Worm (Caenorhabditis elegans): Measurements from ENCODE around the gene dsl-7.

The dsl-7 gene

DNA sequence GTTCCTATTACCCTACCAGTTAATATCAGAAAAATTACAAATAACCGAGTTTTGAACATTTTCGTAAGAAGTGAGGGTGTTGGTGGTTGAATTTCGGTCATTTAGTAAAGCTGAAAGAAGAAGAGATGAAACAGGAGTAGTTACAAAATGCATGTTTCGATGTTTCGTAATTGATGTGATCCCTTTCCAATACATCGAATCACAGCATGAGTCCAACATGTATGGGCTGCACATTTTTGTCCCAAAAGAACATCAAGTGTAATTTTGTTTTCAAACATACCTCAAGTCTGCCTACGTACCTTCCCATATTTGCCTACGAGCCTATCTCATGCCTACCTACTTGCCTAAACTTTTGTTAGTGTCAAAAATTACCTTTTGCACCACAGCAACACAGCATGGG lies 43.5 kb downstream of the dsl-7 start, which contains the start of gene W07G4.2:
TSS of gene W07G4.2 (minus strand) at position 101 of the 400 bp plus-strand sequence.
- TF ChIP-seq B0310.2 (tag; optimal IDR thresholded peaks at IDR 0.05) (no peak), tbx-37 (GFP tag; conservative IDR thresholded peaks at IDR 0.05) (no peak), F13C5.2 (tag; optimal IDR thresholded peaks at IDR 0.05) (no peak), sea-1 (GFP tag; conservative IDR thresholded peaks at IDR 0.05) (no peak), hmg-4 (GFP tag; optimal IDR thresholded peaks at IDR 0.05) (no peak), tra-4 (tag; optimal IDR thresholded peaks at IDR 0.05) (no peak), aly-1 (tag; optimal IDR thresholded peaks at IDR 0.05) (no peak)

DNA sequence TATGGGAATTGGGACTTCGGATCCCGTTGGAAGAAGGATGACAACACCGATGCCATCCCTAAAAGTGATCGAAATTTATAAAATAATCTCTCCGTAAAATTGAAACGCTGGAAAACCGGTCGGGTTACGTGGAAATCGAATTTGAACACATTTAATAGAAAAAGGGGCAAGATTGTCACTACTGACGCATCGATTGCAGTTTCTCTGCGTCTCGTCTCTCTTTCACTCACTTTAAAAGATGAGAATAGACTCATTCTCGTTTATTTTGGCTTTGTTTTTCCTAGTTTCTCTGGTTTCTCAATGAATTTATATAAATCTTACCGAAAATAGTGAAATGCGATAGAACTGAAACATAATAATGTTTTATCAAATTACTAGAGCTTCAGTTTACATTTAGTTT lies 48.7 kb downstream of the dsl-7 start, which contains the start of gene scyl-1:
TSS of gene scyl-1 (minus strand) at position 56 of the 400 bp plus-strand sequence.
- TF ChIP-seq tbx-37 (GFP tag; conservative IDR thresholded peaks at IDR 0.05) (0 out of 2 replicates have a peak, but pooled peaks have one; percentile 16), hmbx-1 (tag; optimal IDR thresholded peaks at IDR 0.05) (no peak), pes-1 (GFP tag; IDR thresholded peaks at IDR 0.05) (no peak), flt-1 (GFP tag; IDR thresholded peaks at IDR 0.05) (peak; percentile 31; the same call in 1 of the 2 replicates), ceh-36 (tag; optimal IDR thresholded peaks at IDR 0.05) (no peak), tbx-11 (GFP tag; IDR thresholded peaks at IDR 0.05) (no peak), ets-7 (tag; optimal IDR thresholded peaks at IDR 0.05) (no peak), scrt-1 (GFP tag; IDR thresholded peaks at IDR 0.05) (no peak), sea-1 (GFP tag; conservative IDR thresholded peaks at IDR 0.05) (no peak), B0310.2 (tag; optimal IDR thresholded peaks at IDR 0.05) (no peak), tra-4 (tag; optimal IDR thresholded peaks at IDR 0.05) (no peak), F13C5.2 (tag; optimal IDR thresholded peaks at IDR 0.05) (peak; percentile 11), aly-1 (tag; optimal IDR thresholded peaks at IDR 0.05) (no peak), hmg-4 (GFP tag; optimal IDR thresholded peaks at IDR 0.05) (no peak), ceh-13 (GFP tag; optimal IDR thresholded peaks at IDR 0.05) (no peak), ama-1 (optimal IDR thresholded peaks at IDR 0.05) (no peak), hnd-1 (tag; optimal IDR thresholded peaks at IDR 0.05) (no peak)

DNA sequence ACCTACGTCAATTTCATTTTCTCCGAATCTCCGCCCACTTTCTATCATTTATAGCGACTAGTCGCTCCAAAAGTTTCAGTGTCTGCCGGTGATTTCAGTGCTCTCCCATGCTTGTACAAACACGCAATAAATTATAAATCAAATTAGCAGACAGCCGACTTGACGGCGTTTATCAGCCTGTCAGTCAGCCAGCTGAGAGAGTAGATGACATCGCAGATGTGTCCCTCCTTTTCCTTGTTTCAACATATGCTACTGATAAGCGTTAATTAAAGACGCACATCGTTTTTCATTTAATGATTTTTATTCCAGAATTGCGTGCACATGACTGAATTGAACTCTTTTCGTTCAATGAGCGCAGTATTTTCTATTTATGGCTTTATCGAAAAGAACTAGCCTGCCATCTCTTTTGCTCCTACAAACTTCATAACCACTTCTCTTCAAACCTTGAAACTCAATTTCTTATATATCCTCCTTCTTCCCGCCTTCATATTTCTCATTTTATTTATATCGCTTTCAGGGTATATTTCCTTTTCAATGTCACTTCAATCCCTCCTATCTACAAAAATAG lies 50.3 kb downstream of the dsl-7 start, which contains the start of gene lap-2:
TSS of gene lap-2 (plus strand) at position 518 of the 568 bp plus-strand sequence.
- TF ChIP-seq F13C5.2 (tag; optimal IDR thresholded peaks at IDR 0.05), result no peak
- TF ChIP-seq pes-1 (GFP tag; IDR thresholded peaks at IDR 0.05), result no peak
- no peak for TF ChIP-seq hmg-4 (GFP tag; optimal IDR thresholded peaks at IDR 0.05)
- no peak for TF ChIP-seq ama-1 (optimal IDR thresholded peaks at IDR 0.05)
- no peak for TF ChIP-seq tra-4 (tag; optimal IDR thresholded peaks at IDR 0.05)
- no peak for TF ChIP-seq tbx-37 (GFP tag; conservative IDR thresholded peaks at IDR 0.05)
- TF ChIP-seq tbx-11 (GFP tag; IDR thresholded peaks at IDR 0.05), result no peak
- no peak for TF ChIP-seq scrt-1 (GFP tag; IDR thresholded peaks at IDR 0.05)
- no peak for TF ChIP-seq ets-7 (tag; optimal IDR thresholded peaks at IDR 0.05)
- no peak for TF ChIP-seq hmbx-1 (tag; optimal IDR thresholded peaks at IDR 0.05)
- no peak for TF ChIP-seq ceh-13 (GFP tag; optimal IDR thresholded peaks at IDR 0.05)
- no peak for TF ChIP-seq sea-1 (GFP tag; conservative IDR thresholded peaks at IDR 0.05)
- TF ChIP-seq B0310.2 (tag; optimal IDR thresholded peaks at IDR 0.05), result no peak
- TF ChIP-seq aly-1 (tag; optimal IDR thresholded peaks at IDR 0.05), result no peak
- TF ChIP-seq flt-1 (GFP tag; IDR thresholded peaks at IDR 0.05), result no peak

DNA sequence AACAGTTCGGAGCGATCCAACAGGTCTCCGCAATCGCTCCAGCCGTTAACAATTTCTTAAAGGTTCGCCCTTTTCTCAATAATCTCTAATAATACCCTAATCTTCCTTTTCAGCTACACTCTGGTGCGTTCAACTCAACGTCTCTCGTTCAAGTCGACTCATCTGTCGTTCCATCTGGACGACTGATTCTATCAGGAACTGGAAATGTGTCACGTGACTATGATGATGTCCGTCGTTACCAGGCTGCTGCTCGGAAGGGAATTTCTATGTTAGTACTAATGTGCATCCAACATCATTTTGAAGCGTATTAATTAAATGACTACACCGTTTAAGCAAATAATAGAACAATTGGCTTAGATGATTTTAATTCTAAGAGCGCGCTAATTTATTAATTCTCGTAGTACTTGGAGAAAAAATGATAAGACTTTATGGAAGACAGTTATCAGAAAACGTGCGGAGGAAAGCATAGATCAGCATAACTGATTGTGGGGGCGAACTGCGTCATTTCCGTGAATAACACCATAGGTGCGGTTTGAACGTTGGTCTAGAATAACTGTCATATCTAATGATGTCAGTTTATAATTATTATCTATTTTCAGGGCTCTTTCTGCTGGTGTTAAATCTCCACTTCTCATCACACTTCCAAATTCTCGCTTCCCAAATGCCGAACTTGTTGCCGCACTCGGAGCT lies 51.0 kb downstream of the dsl-7 start:
- TF ChIP-seq ceh-13 (GFP tag; optimal IDR thresholded peaks at IDR 0.05) (no peak), ceh-36 (tag; optimal IDR thresholded peaks at IDR 0.05) (no peak), tra-4 (tag; optimal IDR thresholded peaks at IDR 0.05) (no peak), ama-1 (optimal IDR thresholded peaks at IDR 0.05) (no peak), tbx-11 (GFP tag; IDR thresholded peaks at IDR 0.05) (no peak), sea-1 (GFP tag; conservative IDR thresholded peaks at IDR 0.05) (no peak), B0310.2 (tag; optimal IDR thresholded peaks at IDR 0.05) (no peak), tbx-37 (GFP tag; conservative IDR thresholded peaks at IDR 0.05) (no peak), F13C5.2 (tag; optimal IDR thresholded peaks at IDR 0.05) (no peak), aly-1 (tag; optimal IDR thresholded peaks at IDR 0.05) (no peak), hmg-4 (GFP tag; optimal IDR thresholded peaks at IDR 0.05) (no peak), hmbx-1 (tag; optimal IDR thresholded peaks at IDR 0.05) (no peak), hnd-1 (tag; optimal IDR thresholded peaks at IDR 0.05) (no peak), flt-1 (GFP tag; IDR thresholded peaks at IDR 0.05) (no peak), ets-7 (tag; optimal IDR thresholded peaks at IDR 0.05) (no peak), scrt-1 (GFP tag; IDR thresholded peaks at IDR 0.05) (no peak), pes-1 (GFP tag; IDR thresholded peaks at IDR 0.05) (no peak)
